Worm (Caenorhabditis elegans) whole organism, L1 larva: Measurements from ENCODE around the gene T04C9.3.

Experiments used
- C04F5.9 ChIP-seq: sonication (generic microtip); optimal IDR thresholded peaks from 2 replicates; lab custom pipeline; 2016; ENCODE audit warnings: missing genetic modification characterization, missing compliant biosample characterization
- F16B12.6 ChIP-seq: fragments of 150-350 bp; optimal IDR thresholded peaks from 2 replicates; lab custom pipeline; 2014; ENCODE audit warnings: missing biosample characterization, missing genetic modification characterization
- alr-1 ChIP-seq: fragments of 200-800 bp; sonication (Bioruptor generic); optimal IDR thresholded peaks from 2 replicates; lab custom pipeline; 2018; ENCODE audit warnings: borderline replicate concordance, mild to moderate bottlenecking, missing genetic modification characterization, missing compliant biosample characterization
- ama-1 ChIP-seq: fragments of 150-350 bp; optimal IDR thresholded peaks from 2 replicates; lab custom pipeline; 2014
- ceh-82 ChIP-seq, 3 experiments: fragments of 150-350 bp in 1 of 3; sonication (generic microtip) in 2 of 3; optimal IDR thresholded peaks; 2 replicates each; lab custom pipeline; 2014 to 2017; ENCODE audit warnings: missing biosample characterization in 3 of 3, missing genetic modification characterization in 3 of 3
- ceh-88 ChIP-seq: fragments of 200-800 bp; sonication (Bioruptor generic); IDR thresholded peaks from 2 replicates; pipeline ENCODE4 v1.3.6; 2022; ENCODE audit warnings: missing genetic modification characterization, missing compliant biosample characterization
- ceh-90 ChIP-seq: sonication (generic microtip); optimal IDR thresholded peaks from 2 replicates; lab custom pipeline; 2016; ENCODE audit warnings: missing genetic modification characterization, missing compliant biosample characterization
- ces-1 ChIP-seq: fragments of 150-350 bp; optimal IDR thresholded peaks from 2 replicates; lab custom pipeline; 2014; ENCODE audit warnings: missing biosample characterization, missing genetic modification reagents, missing genetic modification characterization
- dpl-1 ChIP-seq, 3 experiments: fragments of 150-350 bp in 2 of 3; sonication (generic microtip) in 1 of 3; optimal IDR thresholded peaks; 2 replicates each; lab custom pipeline; 2014 to 2017; ENCODE audit warnings: missing biosample characterization in 3 of 3, missing genetic modification characterization in 3 of 3, missing genetic modification reagents in 3 of 3
- elt-2 ChIP-seq: sonication (generic microtip); optimal IDR thresholded peaks from 2 replicates; lab custom pipeline; 2016; ENCODE audit warnings: missing genetic modification characterization, mild to moderate bottlenecking, inconsistent platforms, missing compliant biosample characterization, missing genetic modification reagents
- fkh-10 ChIP-seq: sonication (generic microtip); optimal IDR thresholded peaks from 2 replicates; lab custom pipeline; 2017; ENCODE audit warnings: missing biosample characterization, missing genetic modification reagents, missing genetic modification characterization
- fkh-8 ChIP-seq: sonication (generic microtip); optimal IDR thresholded peaks from 2 replicates; lab custom pipeline; 2016; ENCODE audit warnings: mild to moderate bottlenecking, missing genetic modification characterization, missing compliant biosample characterization
- grh-1 ChIP-seq: fragments of 200-800 bp; sonication (Bioruptor generic); IDR thresholded peaks from 2 replicates; pipeline ENCODE4 v1.3.6; 2022; ENCODE audit warnings: missing genetic modification reagents, missing genetic modification characterization, missing compliant biosample characterization
- hlh-4 ChIP-seq: sonication (generic microtip); optimal IDR thresholded peaks from 2 replicates; lab custom pipeline; 2016; ENCODE audit warnings: mild to moderate bottlenecking, missing genetic modification characterization, missing compliant biosample characterization
- hpl-2 ChIP-seq: fragments of 150-350 bp; optimal IDR thresholded peaks from 2 replicates; lab custom pipeline; 2014; ENCODE audit warnings: missing biosample characterization, missing genetic modification reagents, missing genetic modification characterization
- irx-1 ChIP-seq: sonication (generic microtip); optimal IDR thresholded peaks from 2 replicates; lab custom pipeline; 2016; ENCODE audit warnings: missing genetic modification characterization, missing compliant biosample characterization
- isw-1 ChIP-seq: fragments of 200-800 bp; sonication (Bioruptor generic); IDR thresholded peaks from 2 replicates; pipeline ENCODE4 v1.3.6; 2022; ENCODE audit warnings: missing genetic modification characterization, missing compliant biosample characterization
- jun-1 ChIP-seq: fragments of 150-350 bp; optimal IDR thresholded peaks from 2 replicates; lab custom pipeline; 2014; ENCODE audit warnings: missing biosample characterization, missing genetic modification reagents, missing genetic modification characterization
- lin-13 ChIP-seq: fragments of 150-350 bp; optimal IDR thresholded peaks from 2 replicates; lab custom pipeline; 2014; ENCODE audit warnings: missing biosample characterization, missing genetic modification reagents, missing genetic modification characterization
- lin-14 ChIP-seq: fragments of 200-800 bp; sonication (Bioruptor generic); optimal IDR thresholded peaks from 2 replicates; lab custom pipeline; 2018; ENCODE audit warnings: mild to moderate bottlenecking, missing genetic modification characterization, moderate library complexity, missing compliant biosample characterization
- lin-15B ChIP-seq: fragments of 150-350 bp; sonication (generic microtip); optimal IDR thresholded peaks from 3 replicates; lab custom pipeline; 2014; ENCODE audit warnings: missing biosample characterization, missing genetic modification characterization
- lsy-2 ChIP-seq, 2 experiments: fragments of 150-350 bp; optimal IDR thresholded peaks; 2 replicates each; lab custom pipeline; 2014; ENCODE audit warnings: missing biosample characterization in 2 of 2, missing genetic modification characterization in 2 of 2
- mab-9 ChIP-seq: fragments of 200-800 bp; sonication (Bioruptor generic); IDR thresholded peaks from 2 replicates; pipeline ENCODE4 v1.3.6; 2022; ENCODE audit warnings: missing genetic modification reagents, missing genetic modification characterization, missing compliant biosample characterization
- mdl-1 ChIP-seq, 2 experiments: fragments of 150-350 bp; optimal IDR thresholded peaks; 2 replicates each; lab custom pipeline; 2014 to 2017; ENCODE audit warnings: missing biosample characterization in 2 of 2, missing genetic modification characterization in 2 of 2, inconsistent platforms in 1 of 2
- nhr-11 ChIP-seq: fragments of 150-350 bp; optimal IDR thresholded peaks from 2 replicates; lab custom pipeline; 2014; ENCODE audit warnings: missing biosample characterization, missing genetic modification characterization
- nhr-12 ChIP-seq: sonication (generic microtip); optimal IDR thresholded peaks from 2 replicates; lab custom pipeline; 2017; ENCODE audit warnings: missing biosample characterization, missing genetic modification characterization
- nhr-20 ChIP-seq: sonication (generic microtip); optimal IDR thresholded peaks from 2 replicates; lab custom pipeline; 2016; ENCODE audit warnings: mild to moderate bottlenecking, missing genetic modification characterization, missing compliant biosample characterization
- nhr-47 ChIP-seq: sonication (generic microtip); optimal IDR thresholded peaks from 2 replicates; lab custom pipeline; 2016; ENCODE audit warnings: mild to moderate bottlenecking, missing genetic modification characterization, moderate library complexity, missing compliant biosample characterization
- nhr-71 ChIP-seq: sonication (generic microtip); optimal IDR thresholded peaks from 2 replicates; lab custom pipeline; 2016; ENCODE audit warnings: mild to moderate bottlenecking, missing genetic modification characterization, moderate library complexity, missing compliant biosample characterization
- nhr-85 ChIP-seq: sonication (generic microtip); peaks from one replicate; lab custom pipeline; 2016; ENCODE audit warnings: missing genetic modification characterization, inconsistent platforms, missing compliant biosample characterization
- nhr-90 ChIP-seq: sonication (generic microtip); optimal IDR thresholded peaks from 2 replicates; lab custom pipeline; 2016; ENCODE audit warnings: mild to moderate bottlenecking, missing genetic modification characterization, missing compliant biosample characterization; ENCODE audit not compliant: poor library complexity
- pqm-1 ChIP-seq: sonication (generic microtip); optimal IDR thresholded peaks from 3 replicates; lab custom pipeline; 2017; ENCODE audit warnings: missing biosample characterization, missing genetic modification characterization
- rnt-1 ChIP-seq: sonication (generic microtip); optimal IDR thresholded peaks from 2 replicates; lab custom pipeline; 2016; ENCODE audit warnings: mild to moderate bottlenecking, missing genetic modification characterization, moderate library complexity, missing compliant biosample characterization
- snpc-4 ChIP-seq: fragments of 150-350 bp; optimal IDR thresholded peaks from 2 replicates; lab custom pipeline; 2014; ENCODE audit warnings: missing biosample characterization, missing genetic modification characterization
- snu-23 ChIP-seq: sonication (generic microtip); optimal IDR thresholded peaks from 2 replicates; lab custom pipeline; 2016; ENCODE audit warnings: missing genetic modification characterization, missing compliant biosample characterization
- sox-4 ChIP-seq: sonication (generic microtip); optimal IDR thresholded peaks from 2 replicates; lab custom pipeline; 2016; ENCODE audit warnings: missing genetic modification characterization, missing compliant biosample characterization
- sptf-1 ChIP-seq: fragments of 150-350 bp; optimal IDR thresholded peaks from 2 replicates; lab custom pipeline; 2014; ENCODE audit warnings: missing biosample characterization, missing genetic modification characterization
- sup-37 ChIP-seq: fragments of 200-800 bp; sonication (Bioruptor generic); optimal IDR thresholded peaks from 2 replicates; lab custom pipeline; 2018; ENCODE audit warnings: mild to moderate bottlenecking, missing genetic modification characterization, missing compliant biosample characterization
- swsn-7 ChIP-seq: sonication (generic microtip); optimal IDR thresholded peaks from 2 replicates; lab custom pipeline; 2016; ENCODE audit warnings: missing genetic modification characterization, missing compliant biosample characterization
- tlp-1 ChIP-seq: fragments of 150-350 bp; optimal IDR thresholded peaks from 2 replicates; lab custom pipeline; 2014; ENCODE audit warnings: missing biosample characterization, missing genetic modification characterization
- unc-130 ChIP-seq: fragments of 150-350 bp; optimal IDR thresholded peaks from 2 replicates; lab custom pipeline; 2017; ENCODE audit warnings: missing biosample characterization, missing genetic modification characterization, inconsistent platforms
- unc-30 ChIP-seq: sonication (generic microtip); optimal IDR thresholded peaks from 2 replicates; lab custom pipeline; 2017; ENCODE audit warnings: missing biosample characterization, missing genetic modification characterization
- unc-62 ChIP-seq: fragments of 150-350 bp; optimal IDR thresholded peaks from 2 replicates; lab custom pipeline; 2014; ENCODE audit warnings: missing biosample characterization, missing genetic modification reagents, missing genetic modification characterization
- unc-86 ChIP-seq: sonication (generic microtip); optimal IDR thresholded peaks from 2 replicates; lab custom pipeline; 2016; ENCODE audit warnings: missing genetic modification characterization, missing compliant biosample characterization
- unc-98 ChIP-seq: fragments of 200-800 bp; sonication (Bioruptor generic); IDR thresholded peaks from 2 replicates; pipeline ENCODE4 v1.3.6; 2022; ENCODE audit warnings: missing genetic modification characterization, missing compliant biosample characterization
- vab-15 ChIP-seq: sonication (generic microtip); optimal IDR thresholded peaks from 2 replicates; lab custom pipeline; 2017; ENCODE audit warnings: missing genotype, mild to moderate bottlenecking, missing genetic modification characterization, missing compliant biosample characterization
- xbp-1 ChIP-seq: sonication (generic microtip); optimal IDR thresholded peaks from 2 replicates; lab custom pipeline; 2016; ENCODE audit warnings: missing genetic modification characterization, missing compliant biosample characterization
- ztf-4 ChIP-seq: fragments of 150-350 bp; optimal IDR thresholded peaks from 2 replicates; lab custom pipeline; 2014; ENCODE audit warnings: missing biosample characterization, missing genetic modification characterization

T04C9.3 gene

DNA sequence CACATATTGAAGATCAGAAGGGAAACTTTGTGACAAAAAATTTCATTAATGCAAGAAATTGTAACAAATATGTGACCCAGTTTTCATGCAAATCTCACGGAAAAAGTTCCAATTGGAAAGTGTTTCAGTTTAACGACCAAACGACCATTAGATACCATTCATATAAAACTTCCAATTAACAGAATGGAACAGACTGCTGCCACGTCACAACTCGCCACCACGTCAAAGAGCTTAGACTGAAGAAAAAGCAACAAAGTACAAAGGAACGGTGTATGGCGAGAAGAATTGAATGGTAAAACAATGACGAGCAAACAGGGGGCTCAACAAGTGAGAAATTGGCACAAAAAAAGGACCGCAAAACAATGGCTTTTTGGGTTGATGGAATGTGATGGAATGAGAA, at the start of gene T04C9.3:
Gene T04C9.3 (plus strand): TSS at position 301 of the 400 bp plus-strand sequence.
- no peak for TF ChIP-seq isw-1 (GFP tag; lab: Robert Waterston, UW)
- TF ChIP-seq alr-1: no peak
- TF ChIP-seq unc-86 (tag; lab: Kevin White, UChicago): no peak
- TF ChIP-seq sup-37 (GFP tag; lab: Kevin White, UChicago): no peak
- TF ChIP-seq lin-15B: no peak
- no peak for TF ChIP-seq ces-1 (GFP tag; lab: Kevin White, UChicago)
- no peak for TF ChIP-seq sptf-1 (tag; lab: Kevin White, UChicago)
- no peak for TF ChIP-seq lin-13 (GFP tag; lab: Kevin White, UChicago)
- TF ChIP-seq hpl-2 (GFP tag; lab: Kevin White, UChicago): no peak
- TF ChIP-seq ceh-90 (tag; lab: Kevin White, UChicago): no peak
- no peak for TF ChIP-seq lin-14 (GFP tag; lab: Kevin White, UChicago)
- no peak for TF ChIP-seq F16B12.6
- no peak for TF ChIP-seq hlh-4 (tag; lab: Kevin White, UChicago)
- TF ChIP-seq xbp-1 (tag; lab: Kevin White, UChicago): no peak
- TF ChIP-seq, all 84 proteins: peak for 0

DNA sequence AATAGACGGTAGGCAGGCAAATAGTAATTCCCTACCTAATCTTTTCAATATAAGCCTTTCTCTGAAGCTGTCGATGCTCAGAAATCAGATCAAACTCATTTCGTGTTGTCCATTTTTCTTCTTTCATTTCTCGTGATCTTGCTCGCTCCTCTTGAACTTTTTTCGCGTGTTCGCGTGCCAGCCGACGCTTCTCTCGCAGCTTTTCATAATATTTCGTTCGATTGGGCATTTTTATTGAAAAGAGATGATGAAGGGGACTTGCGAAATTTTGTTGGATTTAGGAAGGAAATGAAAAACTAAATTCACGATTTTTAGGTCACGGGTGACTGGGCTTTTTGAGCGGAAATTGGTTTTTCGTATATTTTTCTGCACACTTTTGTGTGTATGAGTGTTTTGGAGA, 48.4 kb upstream of the T04C9.3 start, which contains the start of gene EGAP1.1:
Gene EGAP1.1 (minus strand): TSS at position 229 of the 400 bp plus-strand sequence.
- no peak for TF ChIP-seq lsy-2 (tag; optimal IDR thresholded peaks at IDR 0.05; lab: Kevin White, UChicago)
- peak; percentile 32 for TF ChIP-seq lin-14 (GFP tag; lab: Kevin White, UChicago)
- no peak for TF ChIP-seq ama-1 (lab: Kevin White, UChicago)
- TF ChIP-seq nhr-12 (tag; lab: Kevin White, UChicago): no peak
- TF ChIP-seq fkh-8 (tag; lab: Kevin White, UChicago): peak; percentile 30
- peak; percentile 53 for TF ChIP-seq fkh-10

DNA sequence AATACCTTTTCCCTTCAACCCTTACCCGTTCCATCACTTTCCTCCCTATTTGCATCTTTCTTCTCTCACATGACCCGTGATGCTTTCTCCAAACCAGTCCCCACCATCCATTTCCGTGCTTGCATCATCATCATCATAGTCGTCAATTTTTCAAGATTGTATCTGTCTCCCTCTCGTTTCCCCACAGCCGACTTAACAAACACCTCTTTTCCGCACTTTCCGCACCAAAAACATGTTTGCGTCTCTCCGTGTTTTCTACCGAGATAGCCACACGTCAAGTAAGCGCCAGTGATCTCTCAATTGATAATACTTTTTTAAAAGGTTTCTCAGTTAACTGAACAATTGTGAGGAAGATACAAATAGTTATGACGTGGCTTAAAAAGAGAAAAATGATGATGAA, 47.4 kb upstream of the T04C9.3 start:
- TF ChIP-seq nhr-47 (tag; lab: Kevin White, UChicago): peak; percentile 52
- TF ChIP-seq rnt-1 (tag; lab: Kevin White, UChicago): peak; percentile 32
- peak; percentile 28 to 63 for TF ChIP-seq lsy-2 (tag; optimal IDR thresholded peaks at IDR 0.05; lab: Kevin White, UChicago)
- TF ChIP-seq unc-130 (tag; lab: Kevin White, UChicago): peak; percentile 76
- TF ChIP-seq nhr-85 (tag; lab: Kevin White, UChicago): peak; percentile 95
- no peak for TF ChIP-seq hlh-4 (tag; lab: Kevin White, UChicago)
- peak; percentile 17 for TF ChIP-seq vab-15 (tag; lab: Kevin White, UChicago)
- TF ChIP-seq irx-1 (tag; lab: Kevin White, UChicago): peak; percentile 22
- TF ChIP-seq unc-98 (GFP tag; lab: Robert Waterston, UW): no peak
- no peak for TF ChIP-seq ceh-88 (GFP tag; lab: Robert Waterston, UW)
- peak; percentile 46 for TF ChIP-seq elt-2 (tag; lab: Kevin White, UChicago)
- no peak for TF ChIP-seq C04F5.9 (tag; lab: Kevin White, UChicago)
- TF ChIP-seq unc-30: no peak
- peak in 1 of 2 experiments; percentile 76 for TF ChIP-seq mdl-1 (tag; optimal IDR thresholded peaks at IDR 0.05; lab: Kevin White, UChicago)
- TF ChIP-seq dpl-1 (GFP tag; optimal IDR thresholded peaks at IDR 0.05; lab: Kevin White, UChicago): peak in 2 of 3 experiments; percentile 19 to 30
- peak; percentile 40 for TF ChIP-seq ama-1 (lab: Kevin White, UChicago)
- TF ChIP-seq unc-62 (GFP tag; lab: Kevin White, UChicago): no peak
- TF ChIP-seq lin-14 (GFP tag; lab: Kevin White, UChicago): peak; percentile 91
- no peak for TF ChIP-seq nhr-12 (tag; lab: Kevin White, UChicago)
- no peak for TF ChIP-seq fkh-10
- peak; percentile 63 for TF ChIP-seq nhr-90
- peak; percentile 49 for TF ChIP-seq jun-1 (tag; lab: Kevin White, UChicago)
- no peak for TF ChIP-seq hpl-2 (GFP tag; lab: Kevin White, UChicago)
- TF ChIP-seq grh-1 (GFP tag; lab: Robert Waterston, UW): peak; percentile 80
- peak; percentile 62 for TF ChIP-seq ztf-4
- no peak for TF ChIP-seq snpc-4 (tag; lab: Kevin White, UChicago)
- TF ChIP-seq nhr-11 (tag; lab: Kevin White, UChicago): no peak
- no peak for TF ChIP-seq pqm-1
- TF ChIP-seq ceh-82 (tag; optimal IDR thresholded peaks at IDR 0.05; lab: Kevin White, UChicago): no peak
- peak; percentile 78 for TF ChIP-seq nhr-20 (tag; lab: Kevin White, UChicago)
- peak; percentile 13 for TF ChIP-seq swsn-7 (tag; lab: Kevin White, UChicago)
- peak; percentile 84 for TF ChIP-seq nhr-71
- TF ChIP-seq sox-4 (tag; lab: Kevin White, UChicago): no peak
- 0 out of 2 replicates have a peak, but pooled peaks have one; percentile 18 for TF ChIP-seq mab-9 (GFP tag; lab: Robert Waterston, UW)
- TF ChIP-seq snu-23: peak; percentile 75
- TF ChIP-seq lin-13 (GFP tag; lab: Kevin White, UChicago): peak; percentile 45
- TF ChIP-seq ceh-90 (tag; lab: Kevin White, UChicago): no peak
- no peak for TF ChIP-seq tlp-1 (tag; lab: Kevin White, UChicago)
